Fruit fly (Drosophila melanogaster) whole organism, embryonic: ENCODE results near the gene CG10345.
A peak's percentile ranks its signal among the peaks of the same experiment; 100 is the strongest.

Source experiments
- Adf1 ChIP-seq: fragments of 200-800 bp; sonication (Bioruptor generic); IDR thresholded peaks from 2 replicates; pipeline ENCODE4 v1.3.6; 2022; ENCODE audit warnings: missing biosample characterization, missing genetic modification characterization
- Blimp-1 ChIP-seq: fragments of 200-800 bp; sonication (Bioruptor generic); optimal IDR thresholded peaks from 3 replicates; lab custom pipeline; 2018; ENCODE audit warnings: missing biosample characterization, missing genetic modification characterization, mild to moderate bottlenecking, moderate library complexity, missing genetic modification reagents
- Bteb2 ChIP-seq: fragments of 200-800 bp; sonication (Bioruptor generic); optimal IDR thresholded peaks from 2 replicates; lab custom pipeline; 2016; ENCODE audit warnings: missing biosample characterization, missing genetic modification characterization
- CG12219 ChIP-seq: fragments of 200-800 bp; sonication (Bioruptor generic); optimal IDR thresholded peaks from 3 replicates; lab custom pipeline; 2018; ENCODE audit warnings: missing biosample characterization, mild to moderate bottlenecking, missing genetic modification characterization
- CG31365 ChIP-seq: fragments of 200-800 bp; sonication (Bioruptor generic); optimal IDR thresholded peaks from 2 replicates; lab custom pipeline; 2018; ENCODE audit warnings: missing biosample characterization, mild to moderate bottlenecking, missing genetic modification characterization
- CG3163 ChIP-seq: fragments of 200-800 bp; sonication (Bioruptor generic); optimal IDR thresholded peaks from 3 replicates; lab custom pipeline; 2016; ENCODE audit warnings: missing biosample characterization, missing genetic modification characterization
- CG4360 ChIP-seq: fragments of 200-800 bp; sonication (Bioruptor generic); IDR thresholded peaks from 2 replicates; pipeline ENCODE4 v1.3.6; 2022; ENCODE audit warnings: missing biosample characterization, missing genetic modification characterization
- CG4707 ChIP-seq: fragments of 200-800 bp; sonication (Bioruptor generic); optimal IDR thresholded peaks from 2 replicates; lab custom pipeline; 2018; ENCODE audit warnings: missing biosample characterization, mild to moderate bottlenecking, missing genetic modification characterization, moderate library complexity
- CG6272 ChIP-seq: fragments of 200-800 bp; sonication (Bioruptor generic); IDR thresholded peaks from 2 replicates; pipeline ENCODE4 v1.3.6; 2022; ENCODE audit warnings: missing biosample characterization, missing genetic modification characterization
- CG6854 ChIP-seq: fragments of 200-800 bp; sonication (Bioruptor generic); optimal IDR thresholded peaks from 3 replicates; lab custom pipeline; 2017; ENCODE audit warnings: missing biosample characterization, mild to moderate bottlenecking, missing genetic modification characterization
- CG8281 ChIP-seq: fragments of 200-800 bp; sonication (Bioruptor generic); optimal IDR thresholded peaks from 2 replicates; lab custom pipeline; 2018; ENCODE audit warnings: missing biosample characterization, mild to moderate bottlenecking, missing genetic modification characterization, moderate library complexity
- CG8359 ChIP-seq: fragments of 200-800 bp; sonication (Bioruptor generic); optimal IDR thresholded peaks from 2 replicates; lab custom pipeline; 2017; ENCODE audit warnings: missing biosample characterization, mild to moderate bottlenecking, missing genetic modification characterization, borderline replicate concordance
- CG8478 ChIP-seq: fragments of >200 bp; optimal IDR thresholded peaks from 2 replicates; lab custom pipeline; 2018
- CG9215 ChIP-seq: fragments of 200-800 bp; sonication (Bioruptor generic); IDR thresholded peaks from 2 replicates; pipeline ENCODE4 v1.3.6; 2022; ENCODE audit warnings: missing biosample characterization, missing genetic modification characterization
- CG9437 ChIP-seq: fragments of 200-800 bp; sonication (Bioruptor generic); optimal IDR thresholded peaks from 2 replicates; lab custom pipeline; 2018; ENCODE audit warnings: missing biosample characterization, mild to moderate bottlenecking, missing genetic modification characterization
- CG9932 ChIP-seq: fragments of 200-800 bp; sonication (Bioruptor generic); IDR thresholded peaks from 2 replicates; pipeline ENCODE4 v1.3.6; 2022; ENCODE audit warnings: missing biosample characterization, missing genetic modification characterization
- CTCF ChIP-seq: fragments of 200-800 bp; sonication (Bioruptor generic); optimal IDR thresholded peaks from 2 replicates; lab custom pipeline; 2017; ENCODE audit warnings: missing biosample characterization, mild to moderate bottlenecking, missing genetic modification characterization, moderate library complexity
- D ChIP-seq, 2 experiments: fragments of 200-800 bp in 1 of 2; fragments of >200 bp in 1 of 2; sonication (Bioruptor generic) in 1 of 2; optimal IDR thresholded peaks; 2 replicates in 1 of 2; 3 replicates in 1 of 2; lab custom pipeline; 2017; ENCODE audit warnings: mild to moderate bottlenecking in 1 of 2, missing biosample characterization in 1 of 2, missing genetic modification characterization in 1 of 2, missing genetic modification reagents in 1 of 2
- Deaf1 ChIP-seq: fragments of 200-800 bp; optimal IDR thresholded peaks from 3 replicates; lab custom pipeline; 2019; ENCODE audit warnings: missing biosample characterization, mild to moderate bottlenecking, missing genetic modification characterization, moderate library complexity
- E2f1 ChIP-seq: fragments of 200-800 bp; sonication (Bioruptor generic); IDR thresholded peaks from 2 replicates; pipeline ENCODE4 v1.3.6; 2022; ENCODE audit warnings: missing biosample characterization, missing genetic modification characterization
- Ets65A ChIP-seq: fragments of 200-800 bp; sonication (Bioruptor generic); peaks from one replicate; lab custom pipeline; 2016; ENCODE audit warnings: missing biosample characterization, missing genetic modification characterization
- Ets97D ChIP-seq: fragments of 200-800 bp; sonication (Bioruptor generic); optimal IDR thresholded peaks from 3 replicates; lab custom pipeline; 2016; ENCODE audit warnings: missing biosample characterization, missing genetic modification characterization
- Hr39 ChIP-seq: fragments of >200 bp; optimal IDR thresholded peaks from 2 replicates; lab custom pipeline; 2017
- Med ChIP-seq: fragments of 200-800 bp; sonication (Bioruptor generic); peaks from one replicate; lab custom pipeline; 2016; ENCODE audit warnings: missing biosample characterization, missing genetic modification characterization, mild to moderate bottlenecking, inconsistent platforms, moderate library complexity
- Meics ChIP-seq: fragments of 200-800 bp; sonication (Bioruptor generic); optimal IDR thresholded peaks from 2 replicates; lab custom pipeline; 2017; ENCODE audit warnings: missing biosample characterization, mild to moderate bottlenecking, missing genetic modification characterization
- Pdp1 ChIP-seq, 2 experiments: fragments of 200-800 bp; sonication (Bioruptor generic); optimal IDR thresholded peaks; 3 replicates each; lab custom pipeline; 2016; ENCODE audit warnings: missing biosample characterization in 2 of 2, missing genetic modification characterization in 2 of 2, mild to moderate bottlenecking in 1 of 2, moderate library complexity in 1 of 2
- Ptx1 ChIP-seq: fragments of 200-800 bp; sonication (Bioruptor generic); IDR thresholded peaks from 2 replicates; pipeline ENCODE4 v1.3.6; 2022; ENCODE audit warnings: missing biosample characterization, missing genetic modification characterization
- Side ChIP-seq: fragments of 200-800 bp; sonication (Bioruptor generic); optimal IDR thresholded peaks from 2 replicates; lab custom pipeline; 2016; ENCODE audit warnings: missing biosample characterization, missing genetic modification characterization
- bcd ChIP-seq: fragments of 200-800 bp; sonication (Bioruptor generic); optimal IDR thresholded peaks from 2 replicates; lab custom pipeline; 2017; ENCODE audit warnings: missing biosample characterization, mild to moderate bottlenecking, missing genetic modification characterization
- cg ChIP-seq: fragments of 200-800 bp; sonication (Bioruptor generic); optimal IDR thresholded peaks from 3 replicates; lab custom pipeline; 2019; ENCODE audit warnings: missing biosample characterization, mild to moderate bottlenecking, missing genetic modification characterization, moderate library complexity
- crol ChIP-seq: fragments of 200-800 bp; sonication (Bioruptor generic); IDR thresholded peaks from 2 replicates; pipeline ENCODE4 v1.3.6; 2022; ENCODE audit warnings: missing biosample characterization, missing genetic modification characterization
- dmrt11E ChIP-seq: fragments of 200-800 bp; sonication (Bioruptor generic); optimal IDR thresholded peaks from 3 replicates; lab custom pipeline; 2018; ENCODE audit warnings: missing biosample characterization, mild to moderate bottlenecking, missing genetic modification characterization, moderate library complexity
- grau ChIP-seq: fragments of 200-800 bp; optimal IDR thresholded peaks from 3 replicates; lab custom pipeline; 2019; ENCODE audit warnings: missing biosample characterization, mild to moderate bottlenecking, missing genetic modification characterization, moderate library complexity
- gro ChIP-seq: fragments of 200-800 bp; sonication (Bioruptor generic); optimal IDR thresholded peaks from 2 replicates; lab custom pipeline; 2016; ENCODE audit warnings: missing biosample characterization, missing genetic modification characterization
- h ChIP-seq: fragments of >200 bp; optimal IDR thresholded peaks from 2 replicates; lab custom pipeline; 2017
- jing ChIP-seq: fragments of 200-800 bp; sonication (Bioruptor generic); optimal IDR thresholded peaks from 2 replicates; lab custom pipeline; 2018; ENCODE audit warnings: missing biosample characterization, mild to moderate bottlenecking, missing genetic modification characterization
- kah ChIP-seq: fragments of 200-800 bp; sonication (Bioruptor generic); optimal IDR thresholded peaks from 2 replicates; lab custom pipeline; 2018; ENCODE audit warnings: missing biosample characterization, mild to moderate bottlenecking, missing genetic modification characterization
- lov ChIP-seq, 2 experiments: fragments of 200-800 bp in 1 of 2; fragments of >200 bp in 1 of 2; sonication (Bioruptor generic) in 1 of 2; IDR thresholded peaks in 1 of 2; optimal IDR thresholded peaks in 1 of 2; 2 replicates in 1 of 2; 3 replicates in 1 of 2; pipeline versions ENCODE4 v1.3.6 to Lab custom; 2017 to 2022; ENCODE audit warnings: missing biosample characterization in 1 of 2, missing genetic modification characterization in 1 of 2
- mam ChIP-seq: fragments of 200-800 bp; sonication (Bioruptor generic); optimal IDR thresholded peaks from 3 replicates; lab custom pipeline; 2016; ENCODE audit warnings: missing biosample characterization, missing genetic modification characterization
- otp ChIP-seq: fragments of 200-800 bp; sonication (Bioruptor generic); IDR thresholded peaks from 3 replicates; pipeline ENCODE4, ENCODE4 v1.3.6; 2022; ENCODE audit warnings: missing biosample characterization, missing genetic modification characterization
- pan ChIP-seq, 4 experiments: fragments of >200 bp in 3 of 4; fragments of 200-800 bp in 1 of 4; sonication (Bioruptor generic) in 1 of 4; optimal IDR thresholded peaks in 3 of 4; IDR thresholded peaks in 1 of 4; 2 replicates each; pipeline versions ENCODE4 v1.3.6 to Lab custom; 2017 to 2022; ENCODE audit warnings: missing biosample characterization in 2 of 4, missing genetic modification characterization in 2 of 4, mixed read lengths in 1 of 4
- pb ChIP-seq: fragments of 200-800 bp; sonication (Bioruptor generic); optimal IDR thresholded peaks from 3 replicates; lab custom pipeline; 2016; ENCODE audit warnings: missing biosample characterization, missing genetic modification characterization
- ranshi ChIP-seq: fragments of 200-800 bp; sonication (Bioruptor generic); IDR thresholded peaks from 2 replicates; pipeline ENCODE4 v1.3.6; 2022; ENCODE audit warnings: missing biosample characterization, missing genetic modification characterization
- slou ChIP-seq: fragments of 200-800 bp; sonication (Bioruptor generic); optimal IDR thresholded peaks from 3 replicates; lab custom pipeline; 2016; ENCODE audit warnings: missing biosample characterization, missing genetic modification characterization
- so ChIP-seq: fragments of 200-800 bp; sonication (Bioruptor generic); IDR thresholded peaks from 3 replicates; pipeline ENCODE4 v1.3.6; 2022; ENCODE audit warnings: missing biosample characterization, missing genetic modification characterization
- sr ChIP-seq: fragments of 200-800 bp; sonication (Bioruptor generic); IDR thresholded peaks from 3 replicates; pipeline ENCODE4 v1.3.6; 2022; ENCODE audit warnings: missing biosample characterization, missing genetic modification characterization
- unpg ChIP-seq: fragments of 200-800 bp; sonication (Bioruptor generic); optimal IDR thresholded peaks from 3 replicates; lab custom pipeline; 2018; ENCODE audit warnings: missing biosample characterization, mild to moderate bottlenecking, missing genetic modification characterization, moderate library complexity
- zfh1 ChIP-seq: fragments of 200-800 bp; sonication (Bioruptor generic); IDR thresholded peaks from 3 replicates; pipeline ENCODE4 v1.3.6; 2022; ENCODE audit warnings: missing biosample characterization, missing genetic modification characterization

Gene CG10345

dm6 chr3R:16594056-16594858 lies 10.4 kb downstream of the CG10345 start, which contains the start of gene CG14892:
CG14892 (plus strand) TSS chr3R:16594414.
- no peak for TF ChIP-seq bcd (GFP tag; lab: Kevin White, UChicago)
- TF ChIP-seq pan (optimal IDR thresholded peaks at IDR 0.05; lab: Kevin White, UChicago): no peak
- peak in 1 of 2 experiments; percentile 22 for TF ChIP-seq pan (GFP tag; optimal IDR thresholded peaks at IDR 0.05 in 1 of 2, IDR thresholded peaks at IDR 0.05 in 1 of 2)
- no peak for TF ChIP-seq Side
- TF ChIP-seq Hr39 (lab: Kevin White, UChicago): peak; percentile 94
- TF ChIP-seq CG9932 (GFP tag; lab: Robert Waterston, UW): 0 out of 2 replicates have a peak, but pooled peaks have one; percentile 11
- no peak for TF ChIP-seq D (optimal IDR thresholded peaks at IDR 0.05; lab: Kevin White, UChicago)
- TF ChIP-seq D (GFP tag; optimal IDR thresholded peaks at IDR 0.05; lab: Kevin White, UChicago): no peak
- no peak for TF ChIP-seq h
- TF ChIP-seq Blimp-1: peak; percentile 96
- TF ChIP-seq dmrt11E (tag; lab: Kevin White, UChicago): no peak
- no peak for TF ChIP-seq slou (GFP tag; lab: Kevin White, UChicago)
- TF ChIP-seq jing (GFP tag; lab: Kevin White, UChicago): no peak
- no peak for TF ChIP-seq Med (GFP tag; lab: Kevin White, UChicago)
- TF ChIP-seq CG9215 (GFP tag; lab: Robert Waterston, UW): peak; percentile 22; the same call in 1 of the 2 replicates
- TF ChIP-seq Ets65A (GFP tag; lab: Kevin White, UChicago): peak; percentile 58
- TF ChIP-seq CTCF (GFP tag; lab: Kevin White, UChicago): no peak
- TF ChIP-seq so (GFP tag; lab: Robert Waterston, UW): no peak
- no peak for TF ChIP-seq mam
- TF ChIP-seq crol (GFP tag; lab: Robert Waterston, UW): peak; percentile 23; the same call in 1 of the 2 replicates
- no peak for TF ChIP-seq lov (optimal IDR thresholded peaks at IDR 0.05; lab: Kevin White, UChicago)
- no peak for TF ChIP-seq lov (GFP tag; IDR thresholded peaks at IDR 0.05; lab: Robert Waterston, UW)
- TF ChIP-seq CG3163: no peak
- no peak for TF ChIP-seq CG12219 (GFP tag; lab: Kevin White, UChicago)
- TF ChIP-seq Ptx1 (GFP tag; lab: Robert Waterston, UW): no peak
- TF ChIP-seq CG6272 (GFP tag; lab: Robert Waterston, UW): no peak
- TF ChIP-seq CG4360 (GFP tag; lab: Robert Waterston, UW): peak; percentile 78
- no peak for TF ChIP-seq ranshi (GFP tag; lab: Robert Waterston, UW)
- TF ChIP-seq CG31365 (tag; lab: Kevin White, UChicago): no peak
- TF ChIP-seq otp (GFP tag; lab: Robert Waterston, UW): no peak
- TF ChIP-seq sr (GFP tag; lab: Robert Waterston, UW): 0 out of 3 replicates have a peak, but pooled peaks have one; percentile 28
- TF ChIP-seq Pdp1 (GFP tag; optimal IDR thresholded peaks at IDR 0.05; lab: Kevin White, UChicago): peak in 1 of 2 experiments; percentile 82
- TF ChIP-seq CG9437 (GFP tag; lab: Kevin White, UChicago): no peak
- TF ChIP-seq zfh1 (GFP tag; lab: Robert Waterston, UW): no peak
- no peak for TF ChIP-seq gro

dm6 chr3R:16591407-16591806 lies 13.3 kb downstream of the CG10345 start:
- TF ChIP-seq Blimp-1 (peak; percentile 80), Meics (GFP tag; lab: Kevin White, UChicago) (no peak)

dm6 chr3R:16583605-16584004 lies 21.1 kb downstream of the CG10345 start, which contains the start of gene Scp2:
Scp2 (minus strand) TSS chr3R:16583663.
- TF ChIP-seq cg (peak; percentile 62), CG6854 (GFP tag; lab: Kevin White, UChicago) (no peak), Adf1 (peak; percentile 57; the same call in 1 of the 2 replicates), CG4707 (GFP tag; lab: Kevin White, UChicago) (no peak), Bteb2 (GFP tag; lab: Kevin White, UChicago) (no peak), pb (GFP tag; lab: Kevin White, UChicago) (no peak), kah (GFP tag; lab: Kevin White, UChicago) (no peak), Deaf1 (peak; percentile 64), CG8478 (peak; percentile 62), grau (tag; lab: Kevin White, UChicago) (no peak), Ets97D (GFP tag; lab: Kevin White, UChicago) (no peak), E2f1 (GFP tag; lab: Robert Waterston, UW) (no peak), CG8359 (no peak), unpg (GFP tag; lab: Kevin White, UChicago) (no peak), Ets65A (GFP tag; lab: Kevin White, UChicago) (peak; percentile 56), CG8281 (tag; lab: Kevin White, UChicago) (no peak)
